Worm (Caenorhabditis elegans): ENCODE data around the gene fln-2.
A peak's percentile ranks its signal among the peaks of the same experiment; 100 is the strongest.

Gene fln-2

ce11 chrX:9403622-9404255 is 6.2 kb downstream of the fln-2 start (continued):
- TF ChIP-seq efl-1 (optimal IDR thresholded peaks at IDR 0.05) (no peak), efl-1 (GFP tag; optimal IDR thresholded peaks at IDR 0.05 in 1 of 2) (no peak), blmp-1 (tag; optimal IDR thresholded peaks at IDR 0.05) (peak; percentile 67), ceh-8 (GFP tag; optimal IDR thresholded peaks at IDR 0.05) (no peak), nhr-90 (tag; optimal IDR thresholded peaks at IDR 0.05; ENCODE audit: poor library complexity) (peak; percentile 57), unc-98 (GFP tag; IDR thresholded peaks at IDR 0.05) (no peak)

ce11 chrX:9405922-9406321 is 8.4 kb downstream of the fln-2 start:
- no peak for TF ChIP-seq nhr-20 (tag; optimal IDR thresholded peaks at IDR 0.05)
- TF ChIP-seq lin-14 (GFP tag; optimal IDR thresholded peaks at IDR 0.05): peak; percentile 28
- TF ChIP-seq blmp-1 (tag; optimal IDR thresholded peaks at IDR 0.05): peak; percentile 31
- TF ChIP-seq mep-1 (tag; optimal IDR thresholded peaks at IDR 0.05): no peak
- TF ChIP-seq nhr-85 (tag): peak; percentile 39

- TF ChIP-seq fkh-10 (GFP tag; optimal IDR thresholded peaks at IDR 0.05): no peak
- TF ChIP-seq unc-130 (tag; optimal IDR thresholded peaks at IDR 0.05): peak; percentile 28
- TF ChIP-seq pag-3 (tag; optimal IDR thresholded peaks at IDR 0.05; ENCODE audit: borderline replicate concordance, insufficient read depth): no peak
- TF ChIP-seq lin-15B (tag; optimal IDR thresholded peaks at IDR 0.05): no peak
- no peak for TF ChIP-seq sptf-1 (tag; optimal IDR thresholded peaks at IDR 0.05)
- no peak for TF ChIP-seq Y116A8C.19 (tag; optimal IDR thresholded peaks at IDR 0.05; ENCODE audit: borderline replicate concordance)
- peak; percentile 74 for TF ChIP-seq lin-14 (GFP tag; optimal IDR thresholded peaks at IDR 0.05)
- no peak for TF ChIP-seq mef-2 (tag; optimal IDR thresholded peaks at IDR 0.05)
- TF ChIP-seq unc-62 (GFP tag; optimal IDR thresholded peaks at IDR 0.05): no peak
- TF ChIP-seq lin-35 (GFP tag; optimal IDR thresholded peaks at IDR 0.05): peak in 1 of 2 experiments; percentile 16
- peak; percentile 44 for TF ChIP-seq nhr-71 (tag; optimal IDR thresholded peaks at IDR 0.05)
- no peak for TF ChIP-seq jun-1 (tag; optimal IDR thresholded peaks at IDR 0.05)
- no peak for TF ChIP-seq C34B4.2 (tag; optimal IDR thresholded peaks at IDR 0.05)
- no peak for TF ChIP-seq ets-5 (GFP tag; IDR thresholded peaks at IDR 0.05)
- TF ChIP-seq ama-1 (optimal IDR thresholded peaks at IDR 0.05): no peak
- TF ChIP-seq nhr-237 (tag; optimal IDR thresholded peaks at IDR 0.05): no peak
- TF ChIP-seq ceh-8 (GFP tag; optimal IDR thresholded peaks at IDR 0.05): no peak
- no peak for TF ChIP-seq nhr-76 (tag; optimal IDR thresholded peaks at IDR 0.05)
- no peak for TF ChIP-seq nhr-19 (GFP tag; conservative IDR thresholded peaks at IDR 0.05)
- no peak for TF ChIP-seq tbx-2 (tag; optimal IDR thresholded peaks at IDR 0.05)
- peak; percentile 87 for TF ChIP-seq nhr-85 (tag)
- peak; percentile 55 for TF ChIP-seq snu-23 (GFP tag; optimal IDR thresholded peaks at IDR 0.05)
- no peak for TF ChIP-seq hlh-4 (tag; optimal IDR thresholded peaks at IDR 0.05)
- no peak for TF ChIP-seq efl-1 (optimal IDR thresholded peaks at IDR 0.05)
- TF ChIP-seq efl-1 (GFP tag; optimal IDR thresholded peaks at IDR 0.05 in 1 of 2): no peak
- TF ChIP-seq ztf-11 (tag; optimal IDR thresholded peaks at IDR 0.05): no peak
- no peak for TF ChIP-seq C16A3.4 (tag; optimal IDR thresholded peaks at IDR 0.05)
- no peak for TF ChIP-seq pax-3 (tag; optimal IDR thresholded peaks at IDR 0.05)
- TF ChIP-seq egl-27 (tag; optimal IDR thresholded peaks at IDR 0.05): no peak
- no peak for TF ChIP-seq ces-1 (GFP tag; optimal IDR thresholded peaks at IDR 0.05)
- TF ChIP-seq nhr-77 (tag; optimal IDR thresholded peaks at IDR 0.05): no peak
- TF ChIP-seq blmp-1 (tag; optimal IDR thresholded peaks at IDR 0.05): peak; percentile 70
- TF ChIP-seq lin-39 (tag; optimal IDR thresholded peaks at IDR 0.05): no peak
- TF ChIP-seq unc-86 (tag; optimal IDR thresholded peaks at IDR 0.05): no peak
- TF ChIP-seq sox-4 (tag; optimal IDR thresholded peaks at IDR 0.05): no peak
- peak; percentile 64 for TF ChIP-seq nhr-20 (tag; optimal IDR thresholded peaks at IDR 0.05)
- TF ChIP-seq nhr-90 (tag; optimal IDR thresholded peaks at IDR 0.05; ENCODE audit: poor library complexity): peak; percentile 44
- TF ChIP-seq elt-3 (tag; optimal IDR thresholded peaks at IDR 0.05): peak in 2 of 6 experiments; percentile 28 to 54
- no peak for TF ChIP-seq skn-1 (tag; optimal IDR thresholded peaks at IDR 0.05)
- no peak for TF ChIP-seq mab-9 (GFP tag; IDR thresholded peaks at IDR 0.05)
- TF ChIP-seq ztf-4 (tag; optimal IDR thresholded peaks at IDR 0.05): no peak
- TF ChIP-seq hpl-2 (GFP tag; optimal IDR thresholded peaks at IDR 0.05): no peak
- TF ChIP-seq nhr-12 (tag; optimal IDR thresholded peaks at IDR 0.05): no peak
- TF ChIP-seq zip-4 (GFP tag; optimal IDR thresholded peaks at IDR 0.05): no peak
- no peak for TF ChIP-seq nhr-11 (tag; optimal IDR thresholded peaks at IDR 0.05)
- no peak for TF ChIP-seq C04F5.9 (tag; optimal IDR thresholded peaks at IDR 0.05)
These were observed 11.6 kb downstream of the fln-2 start for ce11 chrX:9409114-9409513.
